Fruit fly (Drosophila melanogaster) whole organism, pupa: Measurements from ENCODE around the gene CG32590.
A peak's percentile ranks its signal among the peaks of the same experiment; 100 is the strongest.

ENCODE experiments used
- CG10348 ChIP-seq: fragments of 200-800 bp; sonication (Bioruptor generic); IDR thresholded peaks from 2 replicates; pipeline ENCODE4 v1.3.6; 2022; ENCODE audit warnings: missing biosample characterization, missing genetic modification characterization
- CG12605 ChIP-seq: fragments of 200-800 bp; sonication (Bioruptor generic); IDR thresholded peaks from 2 replicates; pipeline ENCODE4 v1.3.6; 2022; ENCODE audit warnings: missing biosample characterization, missing genetic modification characterization
- CG13204 ChIP-seq: fragments of 200-800 bp; sonication (Bioruptor generic); optimal IDR thresholded peaks from 2 replicates; lab custom pipeline; 2018; ENCODE audit warnings: missing biosample characterization, mild to moderate bottlenecking, missing genetic modification characterization, moderate library complexity
- CG14655 ChIP-seq: fragments of 200-800 bp; sonication (Bioruptor generic); optimal IDR thresholded peaks from 3 replicates; lab custom pipeline; 2017; ENCODE audit warnings: mild to moderate bottlenecking, missing biosample characterization, missing genetic modification reagents, missing genetic modification characterization
- CG15710 ChIP-seq: fragments of 200-800 bp; sonication (Bioruptor generic); optimal IDR thresholded peaks from 2 replicates; lab custom pipeline; 2018; ENCODE audit warnings: missing biosample characterization, mild to moderate bottlenecking, missing genetic modification characterization, moderate library complexity
- CG17806 ChIP-seq: fragments of 200-800 bp; sonication (Bioruptor generic); optimal IDR thresholded peaks from 2 replicates; lab custom pipeline; 2018; ENCODE audit warnings: missing biosample characterization, mild to moderate bottlenecking, missing genetic modification characterization, moderate library complexity
- CG32121 ChIP-seq: fragments of 200-800 bp; sonication (Bioruptor generic); IDR thresholded peaks from 2 replicates; pipeline ENCODE4 v1.3.6; 2022; ENCODE audit warnings: missing biosample characterization, missing genetic modification characterization
- CG34367 ChIP-seq: fragments of 200-800 bp; sonication (Bioruptor generic); optimal IDR thresholded peaks from 2 replicates; lab custom pipeline; 2018; ENCODE audit warnings: missing biosample characterization, mild to moderate bottlenecking, missing genetic modification characterization
- CG4496 ChIP-seq: fragments of 200-800 bp; sonication (Bioruptor generic); IDR thresholded peaks from 3 replicates; pipeline ENCODE4 v1.3.6; 2022; ENCODE audit warnings: missing biosample characterization, missing genetic modification characterization
- CG8159 ChIP-seq: fragments of 200-800 bp; sonication (Bioruptor generic); optimal IDR thresholded peaks from 3 replicates; lab custom pipeline; 2018; ENCODE audit warnings: missing biosample characterization, mild to moderate bottlenecking, missing genetic modification characterization, moderate library complexity
- CG8301 ChIP-seq: fragments of 200-800 bp; sonication (Bioruptor generic); optimal IDR thresholded peaks from 2 replicates; lab custom pipeline; 2018; ENCODE audit warnings: missing biosample characterization, mild to moderate bottlenecking, missing genetic modification characterization
- CG9948 ChIP-seq: fragments of 200-800 bp; sonication (Bioruptor generic); optimal IDR thresholded peaks from 2 replicates; lab custom pipeline; 2018; ENCODE audit warnings: missing biosample characterization, mild to moderate bottlenecking, missing genetic modification characterization, moderate library complexity
- D1 ChIP-seq: fragments of 200-800 bp; sonication (Bioruptor generic); optimal IDR thresholded peaks from 2 replicates; lab custom pipeline; 2018; ENCODE audit warnings: missing biosample characterization, mild to moderate bottlenecking, missing genetic modification characterization, moderate library complexity
- EcR ChIP-seq: fragments of 200-800 bp; sonication (Bioruptor generic); optimal IDR thresholded peaks from 3 replicates; lab custom pipeline; 2019; ENCODE audit warnings: missing biosample characterization, missing genetic modification characterization, mild to moderate bottlenecking, moderate library complexity, missing genetic modification reagents
- Ets98B ChIP-seq: fragments of 200-800 bp; sonication (Bioruptor generic); IDR thresholded peaks from 2 replicates; pipeline ENCODE4 v1.3.6; 2022; ENCODE audit warnings: missing biosample characterization, missing genetic modification characterization
- Pif1A ChIP-seq: fragments of 200-800 bp; sonication (Bioruptor generic); optimal IDR thresholded peaks from 3 replicates; lab custom pipeline; 2016; ENCODE audit warnings: missing biosample characterization, missing genetic modification characterization
- Pif1B ChIP-seq: fragments of 200-800 bp; sonication (Bioruptor generic); optimal IDR thresholded peaks from 3 replicates; lab custom pipeline; 2016; ENCODE audit warnings: missing biosample characterization, missing genetic modification characterization
- Snoo ChIP-seq: fragments of 200-800 bp; sonication (Bioruptor generic); optimal IDR thresholded peaks from 3 replicates; lab custom pipeline; 2017; ENCODE audit warnings: missing biosample characterization, mild to moderate bottlenecking, missing genetic modification characterization, inconsistent platforms
- fd96Ca ChIP-seq: fragments of 200-800 bp; sonication (Bioruptor generic); IDR thresholded peaks from 3 replicates; pipeline ENCODE4 v1.3.6; 2022; ENCODE audit warnings: missing biosample characterization, missing genetic modification characterization
- gl ChIP-seq: fragments of 200-800 bp; sonication (Bioruptor generic); optimal IDR thresholded peaks from 2 replicates; lab custom pipeline; 2018; ENCODE audit warnings: missing biosample characterization, mild to moderate bottlenecking, missing genetic modification characterization
- rn ChIP-seq: fragments of 200-800 bp; sonication (Bioruptor generic); IDR thresholded peaks from 2 replicates; pipeline ENCODE4 v1.3.6; 2022; ENCODE audit warnings: missing biosample characterization, missing genetic modification characterization

Gene CG32590

dm6 chrX:14840417-14840872 is 1.5 kb upstream of the CG32590 start:
- TF ChIP-seq D1: peak; percentile 52
- peak; percentile 50 for TF ChIP-seq Pif1A
- no peak for TF ChIP-seq fd96Ca
- TF ChIP-seq CG17806 (tag; lab: Kevin White, UChicago): peak; percentile 58
- peak; percentile 85 for TF ChIP-seq CG12605 (GFP tag; lab: Robert Waterston, UW)
- TF ChIP-seq CG14655 (GFP tag; lab: Kevin White, UChicago): peak; percentile 50
- peak; percentile 68 for TF ChIP-seq CG15710
- no peak for TF ChIP-seq CG10348 (GFP tag; lab: Robert Waterston, UW)
- no peak for TF ChIP-seq rn (GFP tag; lab: Robert Waterston, UW)
- TF ChIP-seq Ets98B (GFP tag; lab: Robert Waterston, UW): peak; percentile 16; the same call in 1 of the 2 replicates
- no peak for TF ChIP-seq EcR (GFP tag; lab: Kevin White, UChicago)
- peak; percentile 60 for TF ChIP-seq CG32121 (GFP tag; lab: Robert Waterston, UW)
- TF ChIP-seq CG34367 (tag; lab: Kevin White, UChicago): peak; percentile 69
- peak; percentile 32 for TF ChIP-seq CG13204 (GFP tag; lab: Kevin White, UChicago)
- peak; percentile 58 for TF ChIP-seq CG8159 (tag; lab: Kevin White, UChicago)
- peak; percentile 16 for TF ChIP-seq CG8301 (tag; lab: Kevin White, UChicago)
- TF ChIP-seq CG4496 (GFP tag; lab: Robert Waterston, UW): peak; percentile 72
- peak; percentile 16 for TF ChIP-seq Pif1B
- TF ChIP-seq CG9948: peak; percentile 47
- TF ChIP-seq gl (tag; lab: Kevin White, UChicago): peak; percentile 61
- TF ChIP-seq Snoo: peak; percentile 13

dm6 chrX:14839739-14840347 is 937 bp upstream of the CG32590 start:
- TF ChIP-seq CG4496 (GFP tag; lab: Robert Waterston, UW) (peak; percentile 81), Snoo (no peak), EcR (GFP tag; lab: Kevin White, UChicago) (no peak), CG12605 (GFP tag; lab: Robert Waterston, UW) (peak; percentile 64), fd96Ca (peak; percentile 68; the same call in 1 of the 3 replicates), CG32121 (GFP tag; lab: Robert Waterston, UW) (peak; percentile 57), CG17806 (tag; lab: Kevin White, UChicago) (peak; percentile 6), CG14655 (GFP tag; lab: Kevin White, UChicago) (no peak), CG9948 (no peak), D1 (no peak), CG10348 (GFP tag; lab: Robert Waterston, UW) (no peak), CG15710 (no peak), Pif1B (no peak), CG34367 (tag; lab: Kevin White, UChicago) (peak; percentile 4), CG8159 (tag; lab: Kevin White, UChicago) (peak; percentile 27), gl (tag; lab: Kevin White, UChicago) (no peak), CG8301 (tag; lab: Kevin White, UChicago) (peak; percentile 48), rn (GFP tag; lab: Robert Waterston, UW) (0 out of 2 replicates have a peak, but pooled peaks have one; percentile 15), CG13204 (GFP tag; lab: Kevin White, UChicago) (no peak), Ets98B (GFP tag; lab: Robert Waterston, UW) (peak; percentile 20; the same call in 1 of the 2 replicates), Pif1A (no peak)
- TF ChIP-seq, all 21 proteins: peak for 10

dm6 chrX:14837983-14838382 is 923 bp downstream of the CG32590 start, which contains the start of gene Grx5:
Grx5 (minus strand) TSS chrX:14838198.
- TF ChIP-seq CG8301 (tag; lab: Kevin White, UChicago) (no peak), fd96Ca (no peak), D1 (no peak), CG17806 (tag; lab: Kevin White, UChicago) (no peak), CG8159 (tag; lab: Kevin White, UChicago) (no peak), Pif1B (no peak), Snoo (no peak), gl (tag; lab: Kevin White, UChicago) (no peak), EcR (GFP tag; lab: Kevin White, UChicago) (no peak), rn (GFP tag; lab: Robert Waterston, UW) (no peak), CG10348 (GFP tag; lab: Robert Waterston, UW) (no peak), CG34367 (tag; lab: Kevin White, UChicago) (no peak), Pif1A (no peak), CG13204 (GFP tag; lab: Kevin White, UChicago) (no peak), CG32121 (GFP tag; lab: Robert Waterston, UW) (no peak), CG9948 (no peak), CG12605 (GFP tag; lab: Robert Waterston, UW) (no peak), CG4496 (GFP tag; lab: Robert Waterston, UW) (no peak), CG15710 (no peak), Ets98B (GFP tag; lab: Robert Waterston, UW) (no peak)

dm6 chrX:14836425-14836824 is 2.5 kb downstream of the CG32590 start, which contains the start of gene CG14410:
CG14410 (plus strand) TSS chrX:14836725.
- no peak for TF ChIP-seq CG9948
- no peak for TF ChIP-seq fd96Ca
- no peak for TF ChIP-seq Snoo
- TF ChIP-seq CG32121 (GFP tag; lab: Robert Waterston, UW): no peak
- TF ChIP-seq CG12605 (GFP tag; lab: Robert Waterston, UW): no peak
- no peak for TF ChIP-seq Pif1B
- no peak for TF ChIP-seq CG17806 (tag; lab: Kevin White, UChicago)
- no peak for TF ChIP-seq EcR (GFP tag; lab: Kevin White, UChicago)
- no peak for TF ChIP-seq D1
- TF ChIP-seq, all 21 proteins: peak for 0

- TF ChIP-seq CG8159 (tag; lab: Kevin White, UChicago) (no peak), EcR (GFP tag; lab: Kevin White, UChicago) (peak; percentile 28), CG13204 (GFP tag; lab: Kevin White, UChicago) (peak; percentile 61), CG4496 (GFP tag; lab: Robert Waterston, UW) (no peak), CG15710 (no peak), Ets98B (GFP tag; lab: Robert Waterston, UW) (no peak), Pif1A (no peak)
These were observed 6.2 kb downstream of the CG32590 start, which contains the start of gene CG14411 for dm6 chrX:14832562-14833303. CG14411 (plus strand) TSS chrX:14832647.
